Fruit fly (Drosophila melanogaster): ENCODE data around the gene svp.

DNA sequence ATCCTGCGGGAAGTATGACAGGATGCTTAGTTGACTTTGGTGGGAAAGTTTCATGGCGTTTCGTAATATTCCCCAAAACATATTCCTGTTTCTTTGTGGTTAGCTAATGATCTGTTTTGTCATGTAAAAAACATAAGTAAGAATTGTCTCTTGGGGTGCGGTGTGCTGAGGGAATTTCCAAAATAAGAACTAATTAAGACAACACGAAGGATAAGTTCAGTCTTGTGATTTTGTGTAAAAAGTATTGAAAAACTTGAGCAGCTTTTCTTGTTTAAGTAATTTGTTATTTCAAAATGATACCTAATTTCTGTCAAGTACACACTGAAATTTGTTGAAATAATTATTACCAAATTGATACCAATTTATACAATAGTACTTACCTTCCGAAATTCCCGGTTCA, 4.7 kb upstream of the svp start, which contains the start of gene CG3942:
- TF ChIP-seq ttk (optimal IDR thresholded peaks at IDR 0.05) (no peak), psq (optimal IDR thresholded peaks at IDR 0.05) (no peak), Sin3A (optimal IDR thresholded peaks at IDR 0.05) (no peak), Myc (optimal IDR thresholded peaks at IDR 0.05) (no peak)

Measured in Kc167 (cell line).